Fruit fly (Drosophila melanogaster): ENCODE measurements around the gene CG43153.

- TF ChIP-seq ap (GFP tag; IDR thresholded peaks at IDR 0.05) (no peak), lov (optimal IDR thresholded peaks at IDR 0.05) (no peak), lov (GFP tag; IDR thresholded peaks at IDR 0.05) (no peak), hkb (optimal IDR thresholded peaks at IDR 0.05) (no peak), hkb (GFP tag; IDR thresholded peaks at IDR 0.05) (no peak), ato (GFP tag; IDR thresholded peaks at IDR 0.05; ENCODE audit: partially characterized antibody) (no peak), Fer1 (GFP tag; optimal IDR thresholded peaks at IDR 0.05) (no peak), CG6689 (GFP tag; IDR thresholded peaks at IDR 0.05) (no peak), CG1602 (GFP tag; optimal IDR thresholded peaks at IDR 0.05) (no peak), CG6791 (GFP tag; IDR thresholded peaks at IDR 0.05; ENCODE audit: partially characterized antibody) (no peak), h (optimal IDR thresholded peaks at IDR 0.05) (no peak), org-1 (GFP tag; optimal IDR thresholded peaks at IDR 0.05) (no peak), ken (GFP tag; IDR thresholded peaks at IDR 0.05) (no peak), btn (GFP tag; optimal IDR thresholded peaks at IDR 0.05) (no peak), cg (GFP tag; optimal IDR thresholded peaks at IDR 0.05) (no peak), CG17361 (GFP tag; IDR thresholded peaks at IDR 0.05) (no peak)
Measured at dm6 chr2L:11531520-11531919, 8.9 kb upstream of the CG43153 start, which contains the start of gene CG34162.
